Worm (Caenorhabditis elegans) whole organism, midembryonic: ENCODE data around the gene F54D5.3.

ENCODE experiments used
- cog-1 ChIP-seq: sonication (generic microtip); optimal IDR thresholded peaks from 2 replicates; lab custom pipeline; 2016; ENCODE audit warnings: missing genetic modification characterization, missing compliant biosample characterization
- flt-1 ChIP-seq: fragments of 200-800 bp; sonication (Bioruptor generic); IDR thresholded peaks from 2 replicates; pipeline ENCODE4 v1.3.6; 2022; ENCODE audit warnings: missing genetic modification characterization, missing compliant biosample characterization
- klf-2 ChIP-seq: fragments of 200-800 bp; sonication (Bioruptor generic); conservative IDR thresholded peaks from 2 replicates; pipeline ENCODE4 v1.3.6; 2022; ENCODE audit warnings: missing genetic modification reagents, missing genetic modification characterization, missing compliant biosample characterization
- med-1 ChIP-seq: sonication (generic microtip); optimal IDR thresholded peaks from 2 replicates; lab custom pipeline; 2017; ENCODE audit warnings: missing genetic modification characterization, mild to moderate bottlenecking, missing compliant biosample characterization, antibody characterized with exemption, missing genetic modification reagents; ENCODE audit not compliant: insufficient read depth
- ref-1 ChIP-seq: fragments of 200-800 bp; sonication (Bioruptor generic); conservative IDR thresholded peaks from 2 replicates; pipeline ENCODE4 v1.3.6; 2022; ENCODE audit warnings: missing genetic modification reagents, missing genetic modification characterization, missing compliant biosample characterization
- tab-1 ChIP-seq: fragments of 200-800 bp; sonication (Bioruptor generic); IDR thresholded peaks from 2 replicates; pipeline ENCODE4 v1.3.6; 2022; ENCODE audit warnings: missing genetic modification characterization, missing compliant biosample characterization
- ztf-23 ChIP-seq: fragments of 200-800 bp; sonication (Bioruptor generic); IDR thresholded peaks from 2 replicates; pipeline ENCODE4 v1.3.6; 2022; ENCODE audit warnings: missing genetic modification reagents, missing genetic modification characterization, missing compliant biosample characterization

DNA sequence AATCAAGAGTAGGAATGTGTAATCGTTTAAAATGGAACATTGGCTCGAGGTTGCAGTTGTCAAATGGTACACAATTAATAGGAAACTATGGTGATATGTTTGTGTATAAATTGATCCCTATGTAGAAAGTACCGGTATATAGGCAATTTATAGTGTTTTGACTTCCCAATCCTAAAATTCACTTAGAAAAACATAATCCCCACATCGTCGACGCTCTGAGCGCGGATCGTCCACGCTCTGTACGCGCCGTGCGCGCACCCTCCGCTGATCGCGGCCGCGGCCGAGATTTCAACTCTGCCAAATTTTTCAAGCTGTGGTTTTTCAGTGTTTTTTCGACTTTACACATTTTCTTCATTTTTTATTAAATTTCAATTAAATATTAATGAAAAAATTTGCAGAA lies 15.3 kb upstream of the F54D5.3 start, which contains the start of gene F54D5.17:
- no peak for TF ChIP-seq tab-1
- no peak for TF ChIP-seq ref-1
- no peak for TF ChIP-seq med-1 (GFP tag; lab: Kevin White, UChicago)
- no peak for TF ChIP-seq cog-1
- TF ChIP-seq klf-2, result no peak
- no peak for TF ChIP-seq flt-1 (GFP tag; lab: Robert Waterston, UW)
- TF ChIP-seq ztf-23 (GFP tag; lab: Robert Waterston, UW), result no peak
